Fruit fly (Drosophila melanogaster): ENCODE measurements around the gene Brd7-9.

Brd7-9 gene

DNA sequence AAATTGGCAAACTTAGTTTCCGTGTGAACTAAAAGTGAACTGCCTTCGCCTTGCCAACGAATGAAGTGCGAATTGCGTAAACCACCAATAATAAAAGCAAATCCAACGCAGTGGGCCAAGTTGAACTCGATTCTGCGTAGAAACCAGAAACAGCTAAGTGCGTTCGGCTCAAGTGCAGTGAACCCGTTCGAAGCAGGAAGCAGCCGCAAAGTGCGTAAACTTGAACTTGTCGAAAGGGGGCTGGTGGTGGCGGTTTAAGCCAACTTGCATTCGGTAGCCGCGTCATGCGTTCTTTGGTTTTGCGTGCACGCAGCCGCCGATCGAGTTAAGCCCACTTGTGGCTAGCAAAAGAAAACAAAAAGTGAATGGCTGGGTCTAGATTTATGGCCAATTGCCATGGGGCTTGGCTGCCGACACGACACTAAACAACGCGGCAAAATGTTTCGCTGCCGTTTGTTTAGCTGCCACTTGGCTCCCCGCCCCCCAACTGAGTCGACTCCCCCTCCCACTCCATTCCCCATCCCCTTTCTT, 32.0 kb upstream of the Brd7-9 start:
- TF ChIP-seq CG14655 (GFP tag; optimal IDR thresholded peaks at IDR 0.05) = no peak
- TF ChIP-seq CG17806 (tag; optimal IDR thresholded peaks at IDR 0.05) = no peak
- no peak for TF ChIP-seq CG32121 (GFP tag; IDR thresholded peaks at IDR 0.05)
- TF ChIP-seq CG10348 (GFP tag; IDR thresholded peaks at IDR 0.05) = no peak
- no peak; the same call in 1 of the 2 replicates for TF ChIP-seq Ets98B (GFP tag; IDR thresholded peaks at IDR 0.05)
- TF ChIP-seq CG9948 (tag; optimal IDR thresholded peaks at IDR 0.05) = no peak
- peak; percentile 95 for TF ChIP-seq EcR (GFP tag; optimal IDR thresholded peaks at IDR 0.05)
- TF ChIP-seq fd96Ca (GFP tag; IDR thresholded peaks at IDR 0.05) = 0 out of 3 replicates have a peak, but pooled peaks have one; percentile 20
- TF ChIP-seq rn (GFP tag; IDR thresholded peaks at IDR 0.05) = no peak
- no peak for TF ChIP-seq CG8301 (tag; optimal IDR thresholded peaks at IDR 0.05)
- TF ChIP-seq Pif1A (GFP tag; optimal IDR thresholded peaks at IDR 0.05) = no peak
- no peak for TF ChIP-seq Snoo (tag; optimal IDR thresholded peaks at IDR 0.05)
- no peak for TF ChIP-seq CG8159 (tag; optimal IDR thresholded peaks at IDR 0.05)
- TF ChIP-seq CG15710 (tag; optimal IDR thresholded peaks at IDR 0.05) = no peak
- peak; percentile 17 for TF ChIP-seq CG13204 (GFP tag; optimal IDR thresholded peaks at IDR 0.05)
- TF ChIP-seq CG4496 (GFP tag; IDR thresholded peaks at IDR 0.05) = 0 out of 3 replicates have a peak, but pooled peaks have one; percentile 40
- no peak for TF ChIP-seq gl (tag; optimal IDR thresholded peaks at IDR 0.05)
- TF ChIP-seq CG34367 (tag; optimal IDR thresholded peaks at IDR 0.05) = no peak
- no peak for TF ChIP-seq D1 (tag; optimal IDR thresholded peaks at IDR 0.05)
- TF ChIP-seq CG12605 (GFP tag; IDR thresholded peaks at IDR 0.05) = no peak
- TF ChIP-seq Pif1B (GFP tag; optimal IDR thresholded peaks at IDR 0.05) = no peak

- TF ChIP-seq CG12605 (GFP tag; IDR thresholded peaks at IDR 0.05) = no peak
- no peak for TF ChIP-seq CG14655 (GFP tag; optimal IDR thresholded peaks at IDR 0.05)
- TF ChIP-seq EcR (GFP tag; optimal IDR thresholded peaks at IDR 0.05) = no peak
- TF ChIP-seq Pif1A (GFP tag; optimal IDR thresholded peaks at IDR 0.05) = no peak
- no peak for TF ChIP-seq gl (tag; optimal IDR thresholded peaks at IDR 0.05)
- TF ChIP-seq CG13204 (GFP tag; optimal IDR thresholded peaks at IDR 0.05) = no peak
- TF ChIP-seq CG32121 (GFP tag; IDR thresholded peaks at IDR 0.05) = no peak
- no peak for TF ChIP-seq CG9948 (tag; optimal IDR thresholded peaks at IDR 0.05)
- no peak for TF ChIP-seq Snoo (tag; optimal IDR thresholded peaks at IDR 0.05)
- TF ChIP-seq CG17806 (tag; optimal IDR thresholded peaks at IDR 0.05) = no peak
Observed at dm6 chr2L:7753086-7753485, 29.6 kb upstream of the Brd7-9 start, which contains the start of gene CG7203. Gene CG7203 (minus strand): TSS chr2L:7753186.

DNA sequence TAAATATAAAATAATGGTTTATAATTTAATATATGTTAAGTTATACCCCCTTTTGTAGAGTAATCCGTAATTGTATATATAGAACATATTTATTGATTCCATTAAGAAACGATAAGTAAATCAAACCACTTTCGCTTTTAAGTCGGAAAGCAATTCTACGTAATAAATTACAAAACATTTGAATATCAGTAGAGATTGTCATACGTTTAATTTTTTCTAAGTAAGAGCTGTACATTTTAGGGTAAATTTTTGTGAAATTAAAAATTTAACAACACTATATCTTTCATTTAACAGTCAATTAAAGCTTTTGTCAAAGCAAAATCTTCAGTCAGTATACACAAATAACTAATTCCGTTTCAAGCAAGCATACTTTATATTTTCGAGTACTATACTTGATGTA, 28.8 kb upstream of the Brd7-9 start, which contains the start of gene CG46025:
CG46025 (plus strand) TSS at position 301 of the 400 bp plus-strand sequence.
- TF ChIP-seq gl (tag; optimal IDR thresholded peaks at IDR 0.05) (no peak), D1 (tag; optimal IDR thresholded peaks at IDR 0.05) (no peak), CG12605 (GFP tag; IDR thresholded peaks at IDR 0.05) (no peak), CG13204 (GFP tag; optimal IDR thresholded peaks at IDR 0.05) (no peak), Pif1B (GFP tag; optimal IDR thresholded peaks at IDR 0.05) (no peak), CG32121 (GFP tag; IDR thresholded peaks at IDR 0.05) (no peak), Snoo (tag; optimal IDR thresholded peaks at IDR 0.05) (no peak), CG8159 (tag; optimal IDR thresholded peaks at IDR 0.05) (no peak), fd96Ca (GFP tag; IDR thresholded peaks at IDR 0.05) (no peak), CG9948 (tag; optimal IDR thresholded peaks at IDR 0.05) (no peak), rn (GFP tag; IDR thresholded peaks at IDR 0.05) (no peak), CG4496 (GFP tag; IDR thresholded peaks at IDR 0.05) (no peak), CG17806 (tag; optimal IDR thresholded peaks at IDR 0.05) (no peak), CG34367 (tag; optimal IDR thresholded peaks at IDR 0.05) (no peak)

- peak; percentile 5 for TF ChIP-seq CG9948 (tag; optimal IDR thresholded peaks at IDR 0.05)
- TF ChIP-seq D1 (tag; optimal IDR thresholded peaks at IDR 0.05) = no peak
- no peak for TF ChIP-seq Pif1B (GFP tag; optimal IDR thresholded peaks at IDR 0.05)
- TF ChIP-seq Snoo (tag; optimal IDR thresholded peaks at IDR 0.05) = no peak
- no peak for TF ChIP-seq gl (tag; optimal IDR thresholded peaks at IDR 0.05)
- TF ChIP-seq CG14655 (GFP tag; optimal IDR thresholded peaks at IDR 0.05) = peak; percentile 31
- peak; percentile 53; the same call in 1 of the 2 replicates for TF ChIP-seq CG32121 (GFP tag; IDR thresholded peaks at IDR 0.05)
- peak; percentile 69; the same call in 2 of the 3 replicates for TF ChIP-seq fd96Ca (GFP tag; IDR thresholded peaks at IDR 0.05)
- TF ChIP-seq CG17806 (tag; optimal IDR thresholded peaks at IDR 0.05) = peak; percentile 27
- no peak for TF ChIP-seq CG34367 (tag; optimal IDR thresholded peaks at IDR 0.05)
- no peak for TF ChIP-seq EcR (GFP tag; optimal IDR thresholded peaks at IDR 0.05)
- peak; percentile 43 for TF ChIP-seq CG8301 (tag; optimal IDR thresholded peaks at IDR 0.05)
- TF ChIP-seq Pif1A (GFP tag; optimal IDR thresholded peaks at IDR 0.05) = no peak
- TF ChIP-seq CG12605 (GFP tag; IDR thresholded peaks at IDR 0.05) = no peak
- peak; percentile 25 for TF ChIP-seq CG8159 (tag; optimal IDR thresholded peaks at IDR 0.05)
- TF ChIP-seq CG13204 (GFP tag; optimal IDR thresholded peaks at IDR 0.05) = no peak
- no peak for TF ChIP-seq CG10348 (GFP tag; IDR thresholded peaks at IDR 0.05)
- no peak for TF ChIP-seq rn (GFP tag; IDR thresholded peaks at IDR 0.05)
- TF ChIP-seq Ets98B (GFP tag; IDR thresholded peaks at IDR 0.05) = peak; percentile 53
- peak; percentile 70; the same call in 2 of the 3 replicates for TF ChIP-seq CG4496 (GFP tag; IDR thresholded peaks at IDR 0.05)
- no peak for TF ChIP-seq CG15710 (tag; optimal IDR thresholded peaks at IDR 0.05)
Observed at dm6 chr2L:7754539-7754938, 28.1 kb upstream of the Brd7-9 start.

- TF ChIP-seq CG8159 (tag; optimal IDR thresholded peaks at IDR 0.05) (peak; percentile 2), CG4496 (GFP tag; IDR thresholded peaks at IDR 0.05) (peak; percentile 51; the same call in 2 of the 3 replicates), CG9948 (tag; optimal IDR thresholded peaks at IDR 0.05) (no peak)
Observed at dm6 chr2L:7756835-7757234, 25.8 kb upstream of the Brd7-9 start.

DNA sequence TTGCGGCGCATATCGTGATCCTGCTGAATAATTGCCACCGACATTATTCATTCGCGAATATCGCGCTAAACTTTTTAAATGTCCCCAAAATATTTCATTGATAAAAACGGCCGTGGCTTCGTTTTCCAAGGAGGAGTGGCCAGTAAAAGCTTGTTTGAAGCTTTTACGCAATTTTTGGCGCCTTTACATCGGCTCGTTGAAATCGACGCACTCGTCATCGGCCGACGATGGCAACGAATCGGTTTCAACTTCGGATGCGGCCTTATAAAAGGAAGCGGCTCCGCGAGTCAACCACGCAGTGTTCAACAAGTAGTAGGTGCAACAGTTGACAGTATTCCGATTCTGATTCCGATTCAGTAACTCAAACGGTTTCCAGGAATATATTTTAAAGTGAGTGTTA, 15.3 kb upstream of the Brd7-9 start, which contains the start of gene CG7191:
CG7191 (plus strand) TSS at position 301 of the 400 bp plus-strand sequence.
- TF ChIP-seq Pif1B (GFP tag; optimal IDR thresholded peaks at IDR 0.05) (no peak), rn (GFP tag; IDR thresholded peaks at IDR 0.05) (no peak), gl (tag; optimal IDR thresholded peaks at IDR 0.05) (no peak), Snoo (tag; optimal IDR thresholded peaks at IDR 0.05) (no peak), EcR (GFP tag; optimal IDR thresholded peaks at IDR 0.05) (no peak), CG8301 (tag; optimal IDR thresholded peaks at IDR 0.05) (no peak)

Measured in whole organism, pupa.